Fruit fly (Drosophila melanogaster): ENCODE data around the gene Usf.

dm6 chrX:4529909-4530308 lies 18.7 kb downstream of the Usf start, which contains the start of gene CG3556:
- TF ChIP-seq CG1620 (GFP tag; optimal IDR thresholded peaks at IDR 0.05) (no peak), cnc (optimal IDR thresholded peaks at IDR 0.05) (no peak), CG11617 (GFP tag; optimal IDR thresholded peaks at IDR 0.05) (no peak), bab1 (GFP tag; optimal IDR thresholded peaks at IDR 0.05) (peak; percentile 71), Crg-1 (GFP tag; optimal IDR thresholded peaks at IDR 0.05) (no peak), Mnt (GFP tag; optimal IDR thresholded peaks at IDR 0.05) (no peak), kay (GFP tag; ENCODE audit: borderline replicate concordance) (no peak), tj (GFP tag; optimal IDR thresholded peaks at IDR 0.05) (no peak), Hr96 (GFP tag; optimal IDR thresholded peaks at IDR 0.05) (no peak), CG12768 (GFP tag; optimal IDR thresholded peaks at IDR 0.05) (no peak)
